Fruit fly (Drosophila melanogaster) whole organism, embryonic: Measurements from ENCODE around the gene dbf.

Source experiments
- Atf6 ChIP-seq: fragments of 200-800 bp; sonication (Bioruptor generic); IDR thresholded peaks from 2 replicates; pipeline ENCODE4 v1.3.6; 2022; ENCODE audit warnings: missing biosample characterization, missing genetic modification characterization
- B-H1 ChIP-seq: fragments of 200-800 bp; sonication (Bioruptor generic); IDR thresholded peaks from 3 replicates; pipeline ENCODE4 v1.3.6; 2022; ENCODE audit warnings: missing biosample characterization, missing genetic modification characterization
- CG10565 ChIP-seq: fragments of 200-800 bp; sonication (Bioruptor generic); optimal IDR thresholded peaks from 3 replicates; lab custom pipeline; 2016; ENCODE audit warnings: missing biosample characterization, mild to moderate bottlenecking, missing genetic modification characterization
- CG10959 ChIP-seq: fragments of 200-800 bp; sonication (Bioruptor generic); IDR thresholded peaks from 2 replicates; pipeline ENCODE4 v1.3.6; 2022; ENCODE audit warnings: missing biosample characterization, missing genetic modification characterization
- CG12299 ChIP-seq: fragments of 200-800 bp; sonication (Bioruptor generic); optimal IDR thresholded peaks from 2 replicates; lab custom pipeline; 2018; ENCODE audit warnings: missing biosample characterization, mild to moderate bottlenecking, missing genetic modification characterization
- CG13296 ChIP-seq: fragments of 200-800 bp; sonication (Bioruptor generic); optimal IDR thresholded peaks from 3 replicates; lab custom pipeline; 2018; ENCODE audit warnings: missing biosample characterization, mild to moderate bottlenecking, missing genetic modification characterization
- CG13894 ChIP-seq: fragments of 200-800 bp; sonication (Bioruptor generic); optimal IDR thresholded peaks from 3 replicates; lab custom pipeline; 2018; ENCODE audit warnings: missing biosample characterization, mild to moderate bottlenecking, missing genetic modification characterization, moderate library complexity
- CG14441 ChIP-seq: fragments of 200-800 bp; sonication (Bioruptor generic); IDR thresholded peaks from 2 replicates; pipeline ENCODE4 v1.3.6; 2022; ENCODE audit warnings: missing biosample characterization, missing genetic modification characterization
- CG15601 ChIP-seq: fragments of 200-800 bp; sonication (Bioruptor generic); optimal IDR thresholded peaks from 3 replicates; lab custom pipeline; 2019; ENCODE audit warnings: missing biosample characterization, mild to moderate bottlenecking, missing genetic modification characterization, moderate library complexity
- CG15696 ChIP-seq: fragments of 200-800 bp; sonication (Bioruptor generic); optimal IDR thresholded peaks from 2 replicates; lab custom pipeline; 2019; ENCODE audit warnings: missing biosample characterization, mild to moderate bottlenecking, missing genetic modification characterization, moderate library complexity
- CG16813 ChIP-seq: fragments of 200-800 bp; sonication (Bioruptor generic); IDR thresholded peaks from 3 replicates; pipeline ENCODE4 v1.3.6; 2022; ENCODE audit warnings: missing biosample characterization, missing genetic modification characterization; ENCODE audit not compliant: partially characterized antibody
- CG18599 ChIP-seq: fragments of 200-800 bp; sonication (Bioruptor generic); optimal IDR thresholded peaks from 3 replicates; lab custom pipeline; 2017; ENCODE audit warnings: missing biosample characterization, missing genetic modification characterization, mild to moderate bottlenecking, moderate library complexity, missing genetic modification reagents
- CG3995 ChIP-seq: fragments of 200-800 bp; sonication (Bioruptor generic); optimal IDR thresholded peaks from 3 replicates; lab custom pipeline; 2016; ENCODE audit warnings: missing biosample characterization, missing genetic modification characterization
- CG5180 ChIP-seq: fragments of 200-800 bp; sonication (Bioruptor generic); optimal IDR thresholded peaks from 3 replicates; lab custom pipeline; 2017; ENCODE audit warnings: missing biosample characterization, missing genetic modification characterization, mild to moderate bottlenecking, moderate library complexity, missing genetic modification reagents
- CG7556 ChIP-seq: fragments of 200-800 bp; sonication (Bioruptor generic); optimal IDR thresholded peaks from 2 replicates; lab custom pipeline; 2017; ENCODE audit warnings: missing biosample characterization, mild to moderate bottlenecking, missing genetic modification characterization
- CG8089 ChIP-seq: fragments of 200-800 bp; sonication (Bioruptor generic); optimal IDR thresholded peaks from 3 replicates; lab custom pipeline; 2016; ENCODE audit warnings: missing biosample characterization, missing genetic modification characterization
- CG8765 ChIP-seq: fragments of 200-800 bp; sonication (Bioruptor generic); IDR thresholded peaks from 2 replicates; pipeline ENCODE4 v1.3.6; 2022; ENCODE audit warnings: missing biosample characterization, missing genetic modification characterization
- CG8944 ChIP-seq: fragments of 200-800 bp; sonication (Bioruptor generic); optimal IDR thresholded peaks from 3 replicates; lab custom pipeline; 2016; ENCODE audit warnings: missing biosample characterization, missing genetic modification characterization
- CG9797 ChIP-seq: fragments of 200-800 bp; sonication (Bioruptor generic); optimal IDR thresholded peaks from 3 replicates; lab custom pipeline; 2018; ENCODE audit warnings: missing biosample characterization, mild to moderate bottlenecking, missing genetic modification characterization
- CrebB ChIP-seq: fragments of 200-800 bp; sonication (Bioruptor generic); optimal IDR thresholded peaks from 3 replicates; lab custom pipeline; 2018; ENCODE audit warnings: missing biosample characterization, mild to moderate bottlenecking, missing genetic modification characterization
- D19B ChIP-seq: fragments of 200-800 bp; sonication (Bioruptor generic); optimal IDR thresholded peaks from 2 replicates; lab custom pipeline; 2017; ENCODE audit warnings: missing biosample characterization, mild to moderate bottlenecking, missing genetic modification characterization
- Dbx ChIP-seq: fragments of 200-800 bp; sonication (Bioruptor generic); IDR thresholded peaks from 3 replicates; pipeline ENCODE4 v1.3.6; 2022; ENCODE audit warnings: missing biosample characterization, missing genetic modification characterization
- Dp ChIP-seq: fragments of 200-800 bp; sonication (Bioruptor generic); optimal IDR thresholded peaks from 2 replicates; lab custom pipeline; 2018; ENCODE audit warnings: missing biosample characterization, mild to moderate bottlenecking, missing genetic modification characterization, moderate library complexity
- Fer1 ChIP-seq: fragments of 200-800 bp; sonication (Bioruptor generic); optimal IDR thresholded peaks from 2 replicates; lab custom pipeline; 2017; ENCODE audit warnings: missing biosample characterization, mild to moderate bottlenecking, missing genetic modification characterization
- Gug ChIP-seq: fragments of 200-800 bp; sonication (Bioruptor generic); IDR thresholded peaks from 4 replicates; pipeline ENCODE4 v1.3.6; 2022; ENCODE audit warnings: missing biosample characterization, missing genetic modification characterization
- MBD-R2 ChIP-seq: fragments of 200-800 bp; sonication (Bioruptor generic); IDR thresholded peaks from 2 replicates; pipeline ENCODE4 v1.3.6; 2022; ENCODE audit warnings: missing biosample characterization, missing genetic modification characterization
- Neu2 ChIP-seq: fragments of 200-800 bp; sonication (Bioruptor generic); optimal IDR thresholded peaks from 3 replicates; lab custom pipeline; 2016; ENCODE audit warnings: missing biosample characterization, missing genetic modification characterization, borderline replicate concordance
- Optix ChIP-seq: fragments of 200-800 bp; sonication (Bioruptor generic); IDR thresholded peaks from 3 replicates; pipeline ENCODE4 v1.3.6; 2022; ENCODE audit warnings: missing biosample characterization, missing genetic modification characterization
- Six4 ChIP-seq: fragments of 200-800 bp; sonication (Bioruptor generic); optimal IDR thresholded peaks from 2 replicates; lab custom pipeline; 2016; ENCODE audit warnings: missing biosample characterization, missing genetic modification characterization
- Ssrp ChIP-seq: fragments of 200-800 bp; sonication (Bioruptor generic); optimal IDR thresholded peaks from 2 replicates; lab custom pipeline; 2018; ENCODE audit warnings: missing biosample characterization, mild to moderate bottlenecking, missing genetic modification characterization, moderate library complexity
- Tbp ChIP-seq: fragments of >200 bp; optimal IDR thresholded peaks from 2 replicates; lab custom pipeline; 2018; ENCODE audit warnings: missing biosample characterization, missing genetic modification characterization
- YL-1 ChIP-seq: fragments of 200-800 bp; sonication (Bioruptor generic); optimal IDR thresholded peaks from 3 replicates; lab custom pipeline; 2017; ENCODE audit warnings: missing biosample characterization, mild to moderate bottlenecking, missing genetic modification characterization
- ase ChIP-seq: fragments of 200-800 bp; sonication (Bioruptor generic); IDR thresholded peaks from 3 replicates; pipeline ENCODE4 v1.3.6; 2022; ENCODE audit warnings: missing biosample characterization, missing genetic modification characterization
- ato ChIP-seq: fragments of 200-800 bp; sonication (Bioruptor generic); IDR thresholded peaks from 2 replicates; pipeline ENCODE4 v1.3.6; 2022; ENCODE audit warnings: missing biosample characterization, missing genetic modification characterization; ENCODE audit not compliant: partially characterized antibody
- chif ChIP-seq, 2 experiments: fragments of 200-800 bp; sonication (Bioruptor generic); optimal IDR thresholded peaks; 3 replicates each; lab custom pipeline; 2016; ENCODE audit warnings: missing biosample characterization in 2 of 2, missing genetic modification characterization in 2 of 2
- emc ChIP-seq: fragments of 200-800 bp; sonication (Bioruptor generic); optimal IDR thresholded peaks from 2 replicates; lab custom pipeline; 2016; ENCODE audit warnings: missing biosample characterization, missing genetic modification characterization
- esg ChIP-seq: fragments of 200-800 bp; sonication (Bioruptor generic); conservative IDR thresholded peaks from 2 replicates; pipeline ENCODE4 v1.3.6; 2022; ENCODE audit warnings: missing biosample characterization, missing genetic modification characterization
- ewg ChIP-seq: fragments of 200-800 bp; sonication (Bioruptor generic); optimal IDR thresholded peaks from 3 replicates; lab custom pipeline; 2017; ENCODE audit warnings: mild to moderate bottlenecking, missing biosample characterization, missing genetic modification reagents, missing genetic modification characterization
- fd64A ChIP-seq: fragments of 200-800 bp; sonication (Bioruptor generic); optimal IDR thresholded peaks from 3 replicates; lab custom pipeline; 2018; ENCODE audit warnings: missing biosample characterization, mild to moderate bottlenecking, missing genetic modification characterization
- ftz-f1 ChIP-seq: fragments of 200-800 bp; sonication (Bioruptor generic); optimal IDR thresholded peaks from 2 replicates; lab custom pipeline; 2016; ENCODE audit warnings: missing biosample characterization, missing genetic modification characterization
- grau ChIP-seq: fragments of 200-800 bp; optimal IDR thresholded peaks from 3 replicates; lab custom pipeline; 2019; ENCODE audit warnings: missing biosample characterization, mild to moderate bottlenecking, missing genetic modification characterization, moderate library complexity
- lov ChIP-seq, 2 experiments: fragments of 200-800 bp in 1 of 2; fragments of >200 bp in 1 of 2; sonication (Bioruptor generic) in 1 of 2; IDR thresholded peaks in 1 of 2; optimal IDR thresholded peaks in 1 of 2; 2 replicates in 1 of 2; 3 replicates in 1 of 2; pipeline versions ENCODE4 v1.3.6 to Lab custom; 2017 to 2022; ENCODE audit warnings: missing biosample characterization in 1 of 2, missing genetic modification characterization in 1 of 2
- pfk ChIP-seq: fragments of 200-800 bp; sonication (Bioruptor generic); optimal IDR thresholded peaks from 2 replicates; lab custom pipeline; 2018; ENCODE audit warnings: missing biosample characterization, mild to moderate bottlenecking, missing genetic modification characterization, moderate library complexity
- repo ChIP-seq: fragments of 200-800 bp; sonication (Bioruptor generic); optimal IDR thresholded peaks from 2 replicates; lab custom pipeline; 2016; ENCODE audit warnings: missing biosample characterization, missing genetic modification characterization
- scrt ChIP-seq: fragments of 200-800 bp; sonication (Bioruptor generic); optimal IDR thresholded peaks from 2 replicates; lab custom pipeline; 2018; ENCODE audit warnings: missing biosample characterization, mild to moderate bottlenecking, missing genetic modification characterization, moderate library complexity
- sim ChIP-seq: fragments of 200-800 bp; sonication (Bioruptor generic); IDR thresholded peaks from 2 replicates; pipeline ENCODE4 v1.3.6; 2022; ENCODE audit warnings: missing biosample characterization, missing genetic modification characterization
- stc ChIP-seq: fragments of 200-800 bp; sonication (Bioruptor generic); IDR thresholded peaks from 2 replicates; pipeline ENCODE4 v1.3.6; 2022; ENCODE audit warnings: missing biosample characterization, missing genetic modification characterization
- stwl ChIP-seq: fragments of 200-800 bp; sonication (Bioruptor generic); optimal IDR thresholded peaks from 3 replicates; lab custom pipeline; 2018; ENCODE audit warnings: missing biosample characterization, mild to moderate bottlenecking, missing genetic modification characterization, moderate library complexity
- vnd ChIP-seq: fragments of 200-800 bp; sonication (Bioruptor generic); IDR thresholded peaks from 3 replicates; pipeline ENCODE4 v1.3.6; 2022; ENCODE audit warnings: missing biosample characterization, missing genetic modification characterization; ENCODE audit not compliant: partially characterized antibody
- zen ChIP-seq: fragments of 200-800 bp; sonication (Bioruptor generic); optimal IDR thresholded peaks from 3 replicates; lab custom pipeline; 2018; ENCODE audit warnings: missing biosample characterization, mild to moderate bottlenecking, missing genetic modification characterization, moderate library complexity

dbf gene

dm6 chr2L:10703281-10703680, 51.9 kb downstream of the dbf start, which contains the start of gene CG6415 (continued):
- TF ChIP-seq CG12299 (tag; lab: Kevin White, UChicago), result no peak
- TF ChIP-seq vnd (GFP tag; lab: Robert Waterston, UW), result no peak
- TF ChIP-seq chif (GFP tag; optimal IDR thresholded peaks at IDR 0.05; lab: Kevin White, UChicago), result peak; percentile 36 to 75
- TF ChIP-seq sim (GFP tag; lab: Robert Waterston, UW), result peak; percentile 43; the same call in 1 of the 2 replicates
- no peak for TF ChIP-seq Fer1 (GFP tag; lab: Kevin White, UChicago)
- TF ChIP-seq CG13894, result peak; percentile 43
- TF ChIP-seq stc (GFP tag; lab: Robert Waterston, UW), result peak; percentile 39; the same call in 1 of the 2 replicates
- peak; percentile 46 for TF ChIP-seq CG5180 (GFP tag; lab: Kevin White, UChicago)
- TF ChIP-seq fd64A (GFP tag; lab: Kevin White, UChicago), result peak; percentile 34
- peak; percentile 40 for TF ChIP-seq Six4
- peak; percentile 46; the same call in 1 of the 2 replicates for TF ChIP-seq esg (GFP tag; lab: Robert Waterston, UW)
- peak; percentile 70 for TF ChIP-seq Ssrp (tag; lab: Kevin White, UChicago)
- TF ChIP-seq ase, result peak; percentile 73; the same call in 2 of the 3 replicates
- TF ChIP-seq Gug (GFP tag; lab: Robert Waterston, UW), result peak; percentile 48; the same call in 2 of the 4 replicates
- no peak for TF ChIP-seq pfk (GFP tag; lab: Kevin White, UChicago)
- TF ChIP-seq grau (tag; lab: Kevin White, UChicago), result peak; percentile 81
- peak; percentile 53 for TF ChIP-seq B-H1 (GFP tag; lab: Robert Waterston, UW)
- TF ChIP-seq CG8089 (GFP tag; lab: Kevin White, UChicago), result peak; percentile 44
- no peak for TF ChIP-seq Dp (GFP tag; lab: Kevin White, UChicago)
- TF ChIP-seq CG16813 (GFP tag; lab: Robert Waterston, UW), result no peak
- TF ChIP-seq repo (GFP tag; lab: Kevin White, UChicago), result peak; percentile 66
- TF ChIP-seq CG8765, result peak; percentile 41; the same call in 1 of the 2 replicates
- TF ChIP-seq Tbp, result no peak
- TF ChIP-seq MBD-R2, result no peak
- peak; percentile 50 for TF ChIP-seq CG13296
- no peak for TF ChIP-seq Dbx (GFP tag; lab: Robert Waterston, UW)
- TF ChIP-seq CG7556, result peak; percentile 70
- peak; percentile 41 for TF ChIP-seq D19B (GFP tag; lab: Kevin White, UChicago)
- TF ChIP-seq zen (tag; lab: Kevin White, UChicago), result peak; percentile 81
- peak; percentile 77 for TF ChIP-seq CG14441 (GFP tag; lab: Robert Waterston, UW)
- TF ChIP-seq CG10959 (GFP tag; lab: Robert Waterston, UW), result peak; percentile 38; the same call in 1 of the 2 replicates
- no peak for TF ChIP-seq ftz-f1 (GFP tag; lab: Kevin White, UChicago)
- peak; percentile 55 for TF ChIP-seq CG15601
- peak; percentile 77 for TF ChIP-seq Atf6
- TF ChIP-seq Optix, result peak; percentile 42; the same call in 1 of the 3 replicates
- no peak for TF ChIP-seq emc (GFP tag; lab: Kevin White, UChicago)
- no peak for TF ChIP-seq YL-1 (GFP tag; lab: Kevin White, UChicago)
- TF ChIP-seq CG15696 (tag; lab: Kevin White, UChicago), result peak; percentile 81
- no peak for TF ChIP-seq lov (optimal IDR thresholded peaks at IDR 0.05; lab: Kevin White, UChicago)
- TF ChIP-seq lov (GFP tag; IDR thresholded peaks at IDR 0.05; lab: Robert Waterston, UW), result no peak
- TF ChIP-seq CrebB, result peak; percentile 42
- no peak for TF ChIP-seq CG9797
- TF ChIP-seq CG10565 (GFP tag; lab: Kevin White, UChicago), result no peak
- peak; percentile 26 for TF ChIP-seq CG3995 (GFP tag; lab: Kevin White, UChicago)
- no peak for TF ChIP-seq stwl (tag; lab: Kevin White, UChicago)
- peak; percentile 85 for TF ChIP-seq CG18599 (GFP tag; lab: Kevin White, UChicago)
- peak; percentile 68 for TF ChIP-seq scrt (GFP tag; lab: Kevin White, UChicago)
- peak; percentile 60 for TF ChIP-seq CG8944 (GFP tag; lab: Kevin White, UChicago)
- peak; percentile 5 for TF ChIP-seq Neu2
- TF ChIP-seq ewg (GFP tag; lab: Kevin White, UChicago), result peak; percentile 38
- TF ChIP-seq ato (GFP tag; lab: Robert Waterston, UW), result no peak
